Worm (Caenorhabditis elegans) whole organism, L4/young adult: ENCODE results near the gene C03G6.21.

Experiments
- W03F9.2 ChIP-seq: fragments of 150-350 bp; optimal IDR thresholded peaks from 2 replicates; lab custom pipeline; 2014; ENCODE audit warnings: missing biosample characterization, missing genetic modification characterization
- dao-5 ChIP-seq: sonication (generic microtip); optimal IDR thresholded peaks from 2 replicates; lab custom pipeline; 2016; ENCODE audit warnings: missing genotype, missing genetic modification characterization, moderate library complexity, missing compliant biosample characterization
- him-1 ChIP-seq: sonication (generic microtip); optimal IDR thresholded peaks from 2 replicates; lab custom pipeline; 2016; ENCODE audit warnings: missing genotype, missing genetic modification reagents, missing genetic modification characterization, missing compliant biosample characterization

The C03G6.21 gene

ce11 chrV:7356684-7357083 is at the start of gene C03G6.21:
TSS of gene C03G6.21 (minus strand) at chrV:7356784.
- TF ChIP-seq him-1 (tag; lab: Kevin White, UChicago) (no peak), dao-5 (no peak), W03F9.2 (no peak)

ce11 chrV:7403501-7403900 is 46.9 kb upstream of the C03G6.21 start:
- TF ChIP-seq dao-5: no peak
- no peak for TF ChIP-seq him-1 (tag; lab: Kevin White, UChicago)
- TF ChIP-seq W03F9.2: no peak

ce11 chrV:7402355-7402754 is 45.8 kb upstream of the C03G6.21 start, which contains the start of gene srj-13:
TSS of gene srj-13 (plus strand) at chrV:7402655.
- no peak for TF ChIP-seq W03F9.2
- TF ChIP-seq dao-5: no peak

ce11 chrV:7400588-7400987 is 44.0 kb upstream of the C03G6.21 start, which contains the start of gene srx-60:
TSS of gene srx-60 (plus strand) at chrV:7400888.
- TF ChIP-seq dao-5 (no peak), him-1 (tag; lab: Kevin White, UChicago) (no peak), W03F9.2 (no peak)

ce11 chrV:7400095-7400494 is 43.5 kb upstream of the C03G6.21 start, which contains the start of gene cnc-9:
TSS of gene cnc-9 (minus strand) at chrV:7400195.
- TF ChIP-seq W03F9.2: no peak
- no peak for TF ChIP-seq him-1 (tag; lab: Kevin White, UChicago)
- no peak for TF ChIP-seq dao-5

ce11 chrV:7399202-7399601 is 42.6 kb upstream of the C03G6.21 start, which contains the start of gene gst-41:
TSS of gene gst-41 (minus strand) at chrV:7399302.
- TF ChIP-seq dao-5 (no peak), him-1 (tag; lab: Kevin White, UChicago) (no peak), W03F9.2 (no peak)

- TF ChIP-seq him-1 (tag; lab: Kevin White, UChicago): no peak
Measured at ce11 chrV:7395359-7395758, 38.8 kb upstream of the C03G6.21 start, which contains the start of gene srx-9. TSS of gene srx-9 (minus strand) at chrV:7395459.

ce11 chrV:7391933-7392332 is 35.3 kb upstream of the C03G6.21 start, which contains the start of gene fbxa-105:
TSS of gene fbxa-105 (minus strand) at chrV:7392029.
- no peak for TF ChIP-seq W03F9.2
- no peak for TF ChIP-seq dao-5
- TF ChIP-seq him-1 (tag; lab: Kevin White, UChicago): no peak

- TF ChIP-seq him-1 (tag; lab: Kevin White, UChicago) (no peak), W03F9.2 (no peak), dao-5 (no peak)
Measured at ce11 chrV:7389771-7390170, 33.2 kb upstream of the C03G6.21 start, which contains the start of gene C02H6.1. TSS of gene C02H6.1 (minus strand) at chrV:7389871.

ce11 chrV:7387755-7388154 is 31.2 kb upstream of the C03G6.21 start, which contains the start of gene C02H6.3:
TSS of gene C02H6.3 (minus strand) at chrV:7387855.
- TF ChIP-seq dao-5 (no peak), him-1 (tag; lab: Kevin White, UChicago) (no peak), W03F9.2 (no peak)

ce11 chrV:7386052-7386573 is 29.5 kb upstream of the C03G6.21 start, which contains the start of gene srp-6:
TSS of gene srp-6 (minus strand) at chrV:7386102.
- TF ChIP-seq W03F9.2 (no peak), dao-5 (no peak), him-1 (tag; lab: Kevin White, UChicago) (no peak)

ce11 chrV:7381008-7381407 is 24.4 kb upstream of the C03G6.21 start, which contains the start of gene C03G6.17:
TSS of gene C03G6.17 (minus strand) at chrV:7381108.
- TF ChIP-seq dao-5: no peak
- TF ChIP-seq him-1 (tag; lab: Kevin White, UChicago): no peak
- TF ChIP-seq W03F9.2: no peak

ce11 chrV:7379384-7379783 is 22.8 kb upstream of the C03G6.21 start, which contains the start of gene srsx-24:
TSS of gene srsx-24 (minus strand) at chrV:7379484.
- TF ChIP-seq him-1 (tag; lab: Kevin White, UChicago) (no peak), W03F9.2 (no peak), dao-5 (no peak)

ce11 chrV:7374090-7374489 is 17.5 kb upstream of the C03G6.21 start, which contains the start of gene srx-56:
TSS of gene srx-56 (plus strand) at chrV:7374390.
- TF ChIP-seq W03F9.2 (no peak), him-1 (tag; lab: Kevin White, UChicago) (no peak), dao-5 (no peak)

- TF ChIP-seq W03F9.2 (no peak), dao-5 (no peak), him-1 (tag; lab: Kevin White, UChicago) (no peak)
Measured at ce11 chrV:7369578-7369977, 13.0 kb upstream of the C03G6.21 start, which contains the start of gene srj-14. TSS of gene srj-14 (plus strand) at chrV:7369708.
